Worm (Caenorhabditis elegans) whole organism, L2 larva: Measurements from ENCODE around the gene C06H5.8.

Experiments used
- Y55F3AM.14 ChIP-seq: fragments of 200-800 bp; sonication (Bioruptor generic); optimal IDR thresholded peaks from 2 replicates; lab custom pipeline; 2018; ENCODE audit warnings: mild to moderate bottlenecking, missing genetic modification characterization, missing compliant biosample characterization
- aly-2 ChIP-seq: fragments of 150-350 bp; optimal IDR thresholded peaks from 2 replicates; lab custom pipeline; 2014; ENCODE audit warnings: missing biosample characterization, missing genetic modification characterization
- ceh-82 ChIP-seq: fragments of 150-350 bp; optimal IDR thresholded peaks from 2 replicates; lab custom pipeline; 2014; ENCODE audit warnings: missing biosample characterization, missing genetic modification characterization
- mdl-1 ChIP-seq, 2 experiments: fragments of 150-350 bp in 1 of 2; sonication (generic microtip) in 1 of 2; optimal IDR thresholded peaks; 2 replicates each; lab custom pipeline; 2017; ENCODE audit warnings: missing biosample characterization in 2 of 2, missing genetic modification characterization in 2 of 2
- nhr-6 ChIP-seq: fragments of 150-350 bp; optimal IDR thresholded peaks from 2 replicates; lab custom pipeline; 2014; ENCODE audit warnings: missing biosample characterization, missing genetic modification characterization
- nhr-77 ChIP-seq: fragments of 150-350 bp; optimal IDR thresholded peaks from 2 replicates; lab custom pipeline; 2014; ENCODE audit warnings: missing biosample characterization, missing genetic modification characterization
- skn-1 ChIP-seq: sonication (generic microtip); optimal IDR thresholded peaks from 2 replicates; lab custom pipeline; 2017; ENCODE audit warnings: missing biosample characterization, missing genetic modification characterization
- snpc-4 ChIP-seq: fragments of 150-350 bp; optimal IDR thresholded peaks from 2 replicates; lab custom pipeline; 2014; ENCODE audit warnings: missing biosample characterization, missing genetic modification characterization
- ztf-11 ChIP-seq: sonication (generic microtip); optimal IDR thresholded peaks from 2 replicates; lab custom pipeline; 2017; ENCODE audit warnings: missing biosample characterization, missing genetic modification characterization

DNA sequence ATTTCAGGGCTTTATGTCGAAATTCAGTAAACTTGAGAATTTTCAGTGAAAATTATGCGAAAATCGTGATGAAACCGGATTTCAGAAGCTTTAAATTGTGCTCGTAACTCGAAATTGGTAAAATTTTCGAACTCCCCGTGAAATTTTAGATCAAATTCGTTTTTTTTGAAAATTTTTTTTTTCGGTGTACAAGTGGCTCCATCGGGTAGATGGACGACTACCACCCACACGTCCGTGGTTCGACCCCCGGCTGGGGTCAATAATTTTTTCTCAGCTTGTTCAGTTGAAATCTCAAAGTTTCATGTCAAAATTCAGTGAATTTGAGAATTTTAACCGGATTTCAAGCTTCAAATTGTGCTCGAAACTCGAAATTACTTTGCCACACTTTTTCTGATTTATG is 17.0 kb downstream of the C06H5.8 start:
- TF ChIP-seq nhr-77 (no peak), ceh-82 (tag; lab: Kevin White, UChicago) (no peak), mdl-1 (tag; optimal IDR thresholded peaks at IDR 0.05; lab: Kevin White, UChicago) (no peak), skn-1 (tag; lab: Kevin White, UChicago) (no peak), snpc-4 (tag; lab: Kevin White, UChicago) (no peak), aly-2 (tag; lab: Kevin White, UChicago) (no peak), nhr-6 (no peak), ztf-11 (tag; lab: Kevin White, UChicago) (no peak), Y55F3AM.14 (GFP tag; lab: Kevin White, UChicago) (no peak)
